Worm (Caenorhabditis elegans) whole organism, young adult: ENCODE data around the gene cyp-14A3.

Source experiments
- B0261.1 ChIP-seq: sonication (generic microtip); optimal IDR thresholded peaks from 2 replicates; lab custom pipeline; 2016; ENCODE audit warnings: mild to moderate bottlenecking, missing genetic modification characterization, moderate library complexity, missing compliant biosample characterization
- B0336.3 ChIP-seq: fragments of 200-800 bp; sonication (Bioruptor generic); IDR thresholded peaks from 2 replicates; pipeline ENCODE4 v1.3.6; 2022; ENCODE audit warnings: missing genetic modification characterization, missing compliant biosample characterization
- C06A6.2 ChIP-seq: fragments of 200-800 bp; sonication (Bioruptor generic); conservative IDR thresholded peaks from 2 replicates; pipeline ENCODE4 v1.3.6; 2022; ENCODE audit warnings: missing genetic modification characterization, missing compliant biosample characterization
- C17E4.6 ChIP-seq: fragments of 200-800 bp; sonication (Bioruptor generic); IDR thresholded peaks from 2 replicates; pipeline ENCODE4 v1.3.6; 2022; ENCODE audit warnings: missing genetic modification reagents, missing genetic modification characterization, missing compliant biosample characterization
- F37B4.10 ChIP-seq: fragments of 200-800 bp; sonication (Bioruptor generic); IDR thresholded peaks from 2 replicates; pipeline ENCODE4 v1.3.6; 2022; ENCODE audit warnings: missing genetic modification characterization, missing compliant biosample characterization
- F49E8.2 ChIP-seq: sonication (generic microtip); optimal IDR thresholded peaks from 3 replicates; lab custom pipeline; 2017; ENCODE audit warnings: missing genetic modification characterization, mild to moderate bottlenecking, missing compliant biosample characterization, antibody characterized with exemption, moderate library complexity; ENCODE audit not compliant: insufficient read depth
- F55B11.4 ChIP-seq: sonication (generic microtip); optimal IDR thresholded peaks from 2 replicates; lab custom pipeline; 2016; ENCODE audit warnings: missing compliant biosample characterization, missing genetic modification characterization, borderline replicate concordance; ENCODE audit not compliant: insufficient read depth
- F57C9.4 ChIP-seq: sonication (generic microtip); optimal IDR thresholded peaks from 2 replicates; lab custom pipeline; 2017; ENCODE audit warnings: mild to moderate bottlenecking, missing genetic modification characterization, missing compliant biosample characterization
- T07F8.4 ChIP-seq: sonication (generic microtip); optimal IDR thresholded peaks from 2 replicates; lab custom pipeline; 2016; ENCODE audit warnings: mild to moderate bottlenecking, missing genetic modification characterization, moderate library complexity, missing compliant biosample characterization
- Y53F4B.3 ChIP-seq: fragments of 200-800 bp; sonication (Bioruptor generic); IDR thresholded peaks from 2 replicates; pipeline ENCODE4 v1.3.6; 2022; ENCODE audit warnings: missing genetic modification reagents, missing genetic modification characterization, missing compliant biosample characterization
- Y53G8AR.9 ChIP-seq: fragments of 200-800 bp; sonication (Bioruptor generic); conservative IDR thresholded peaks from 2 replicates; pipeline ENCODE4 v1.3.6; 2022; ENCODE audit warnings: missing genetic modification reagents, missing genetic modification characterization, missing compliant biosample characterization
- Y95B8A.8 ChIP-seq: fragments of 200-800 bp; sonication (Bioruptor generic); IDR thresholded peaks from 2 replicates; pipeline ENCODE4 v1.3.6; 2022; ENCODE audit warnings: missing genetic modification reagents, missing genetic modification characterization, missing compliant biosample characterization
- aptf-3 ChIP-seq: fragments of 200-800 bp; sonication (Bioruptor generic); IDR thresholded peaks from 2 replicates; pipeline ENCODE4 v1.3.6; 2022; ENCODE audit warnings: missing genetic modification characterization, missing compliant biosample characterization
- atf-7 ChIP-seq: sonication (generic microtip); optimal IDR thresholded peaks from 2 replicates; lab custom pipeline; 2017; ENCODE audit warnings: mild to moderate bottlenecking, missing genetic modification characterization, missing compliant biosample characterization
- ceh-40 ChIP-seq: fragments of 200-800 bp; sonication (Bioruptor generic); IDR thresholded peaks from 2 replicates; pipeline ENCODE4 v1.3.6; 2022; ENCODE audit warnings: missing genetic modification characterization, missing compliant biosample characterization
- ceh-79 ChIP-seq: sonication (generic microtip); optimal IDR thresholded peaks from 2 replicates; lab custom pipeline; 2017; ENCODE audit warnings: mild to moderate bottlenecking, missing genetic modification characterization, missing compliant biosample characterization
- ceh-91 ChIP-seq: fragments of 200-800 bp; sonication (Bioruptor generic); IDR thresholded peaks from 2 replicates; pipeline ENCODE4 v1.3.6; 2022; ENCODE audit warnings: missing genetic modification reagents, missing genetic modification characterization, missing compliant biosample characterization
- dox-1 ChIP-seq: fragments of 200-800 bp; sonication (Bioruptor generic); IDR thresholded peaks from 2 replicates; pipeline ENCODE4 v1.3.6; 2022; ENCODE audit warnings: missing genetic modification reagents, missing genetic modification characterization, missing compliant biosample characterization
- dpff-1 ChIP-seq: sonication (generic microtip); optimal IDR thresholded peaks from 2 replicates; lab custom pipeline; 2017; ENCODE audit warnings: mild to moderate bottlenecking, missing genetic modification characterization, missing compliant biosample characterization
- egl-18 ChIP-seq: fragments of 200-800 bp; sonication (Bioruptor generic); IDR thresholded peaks from 2 replicates; pipeline ENCODE4 v1.3.6; 2022; ENCODE audit warnings: missing genetic modification reagents, missing genetic modification characterization, missing compliant biosample characterization
- ekl-4 ChIP-seq: fragments of 200-800 bp; sonication (Bioruptor generic); IDR thresholded peaks from 2 replicates; pipeline ENCODE4 v1.3.6; 2022; ENCODE audit warnings: missing genetic modification reagents, missing genetic modification characterization, missing compliant biosample characterization
- ets-4 ChIP-seq: fragments of 200-800 bp; sonication (Bioruptor generic); optimal IDR thresholded peaks from 2 replicates; lab custom pipeline; 2018; ENCODE audit warnings: mild to moderate bottlenecking, missing genetic modification characterization, missing compliant biosample characterization
- him-1 ChIP-seq: sonication (generic microtip); optimal IDR thresholded peaks from 2 replicates; lab custom pipeline; 2016; ENCODE audit warnings: missing genotype, missing genetic modification reagents, missing genetic modification characterization, missing compliant biosample characterization
- hlh-26 ChIP-seq: fragments of 200-800 bp; sonication (Bioruptor generic); conservative IDR thresholded peaks from 2 replicates; pipeline ENCODE4 v1.3.6; 2022; ENCODE audit warnings: missing genetic modification reagents, missing genetic modification characterization, missing compliant biosample characterization
- hmg-1.2 ChIP-seq: fragments of 200-800 bp; sonication (Bioruptor generic); IDR thresholded peaks from 2 replicates; pipeline ENCODE4 v1.3.6; 2022; ENCODE audit warnings: missing genetic modification reagents, missing genetic modification characterization, missing compliant biosample characterization
- let-607 ChIP-seq, 2 experiments: fragments of 200-800 bp in 1 of 2; sonication (Bioruptor generic) in 1 of 2; sonication (generic microtip) in 1 of 2; optimal IDR thresholded peaks; 2 replicates each; lab custom pipeline; 2016 to 2018; ENCODE audit warnings: mild to moderate bottlenecking in 2 of 2, missing compliant biosample characterization in 2 of 2, missing genetic modification characterization in 2 of 2, moderate library complexity in 2 of 2, missing genotype in 1 of 2
- lin-26 ChIP-seq: fragments of 200-800 bp; sonication (Bioruptor generic); IDR thresholded peaks from 2 replicates; pipeline ENCODE4 v1.3.6; 2022; ENCODE audit warnings: missing genetic modification reagents, missing genetic modification characterization, missing compliant biosample characterization
- lin-54 ChIP-seq: fragments of 200-800 bp; sonication (Bioruptor generic); optimal IDR thresholded peaks from 2 replicates; lab custom pipeline; 2018; ENCODE audit warnings: mild to moderate bottlenecking, missing genetic modification characterization, missing compliant biosample characterization
- lir-1 ChIP-seq: fragments of 200-800 bp; sonication (Bioruptor generic); conservative IDR thresholded peaks from 2 replicates; pipeline ENCODE4 v1.3.6; 2022; ENCODE audit warnings: missing genetic modification reagents, missing genetic modification characterization, missing compliant biosample characterization
- lsl-1 ChIP-seq: fragments of 200-800 bp; sonication (Bioruptor generic); optimal IDR thresholded peaks from 2 replicates; lab custom pipeline; 2018; ENCODE audit warnings: mild to moderate bottlenecking, missing genetic modification characterization, moderate library complexity, missing compliant biosample characterization
- madf-3 ChIP-seq: fragments of 200-800 bp; sonication (Bioruptor generic); IDR thresholded peaks from 2 replicates; pipeline ENCODE4 v1.3.6; 2022; ENCODE audit warnings: missing genetic modification reagents, missing genetic modification characterization, missing compliant biosample characterization
- mel-28 ChIP-seq: sonication (generic microtip); optimal IDR thresholded peaks from 2 replicates; lab custom pipeline; 2016; ENCODE audit warnings: borderline replicate concordance, mild to moderate bottlenecking, missing genetic modification characterization, missing compliant biosample characterization
- mxl-1 ChIP-seq: sonication (generic microtip); optimal IDR thresholded peaks from 2 replicates; lab custom pipeline; 2016; ENCODE audit warnings: missing genetic modification characterization, missing compliant biosample characterization
- pbrm-1 ChIP-seq: fragments of 200-800 bp; sonication (Bioruptor generic); IDR thresholded peaks from 2 replicates; pipeline ENCODE4 v1.3.6; 2022; ENCODE audit warnings: missing genetic modification reagents, missing genetic modification characterization, missing compliant biosample characterization
- rcor-1 ChIP-seq: fragments of 200-800 bp; sonication (Bioruptor generic); IDR thresholded peaks from 2 replicates; pipeline ENCODE4 v1.3.6; 2022; ENCODE audit warnings: missing genetic modification reagents, missing genetic modification characterization, missing compliant biosample characterization
- rec-8 ChIP-seq, 2 experiments: sonication (generic microtip); optimal IDR thresholded peaks; 2 replicates each; lab custom pipeline; 2016; ENCODE audit warnings: mild to moderate bottlenecking in 2 of 2, missing genetic modification characterization in 2 of 2, missing genetic modification reagents in 2 of 2, missing genotype in 2 of 2, missing biosample characterization in 1 of 2, missing compliant biosample characterization in 1 of 2, moderate library complexity in 1 of 2
- rpc-1 ChIP-seq, 2 experiments: fragments of 150-350 bp in 1 of 2; sonication (generic microtip) in 1 of 2; optimal IDR thresholded peaks; 2 replicates each; lab custom pipeline; 2014 to 2018; ENCODE audit warnings: missing biosample characterization in 1 of 2, missing genetic modification characterization in 1 of 2, missing genetic modification reagents in 1 of 2, missing genotype in 1 of 2
- snpc-1.1 ChIP-seq: sonication (generic microtip); optimal IDR thresholded peaks from 2 replicates; lab custom pipeline; 2017; ENCODE audit warnings: missing genetic modification characterization, mild to moderate bottlenecking, missing compliant biosample characterization, antibody characterized with exemption, moderate library complexity, missing genotype, missing genetic modification reagents; ENCODE audit not compliant: insufficient read depth
- snpc-3.4 ChIP-seq: sonication (generic microtip); optimal IDR thresholded peaks from 2 replicates; lab custom pipeline; 2017; ENCODE audit warnings: missing genetic modification characterization, mild to moderate bottlenecking, missing compliant biosample characterization, antibody characterized with exemption, moderate library complexity, missing genotype, missing genetic modification reagents
- snpc-4 ChIP-seq, 5 experiments: fragments of 150-350 bp in 1 of 5; sonication (generic microtip) in 4 of 5; optimal IDR thresholded peaks; 2 replicates each; lab custom pipeline; 2014 to 2018; ENCODE audit warnings: missing genetic modification characterization in 5 of 5, missing biosample characterization in 3 of 5, antibody characterized with exemption in 2 of 5, mild to moderate bottlenecking in 2 of 5, missing compliant biosample characterization in 2 of 5, missing genotype in 2 of 5, moderate library complexity in 2 of 5, missing genetic modification reagents in 1 of 5
- unc-130 ChIP-seq: sonication (generic microtip); optimal IDR thresholded peaks from 2 replicates; lab custom pipeline; 2016; ENCODE audit warnings: missing genetic modification reagents, missing genetic modification characterization, missing compliant biosample characterization
- unc-62 ChIP-seq: fragments of 150-350 bp; optimal IDR thresholded peaks from 2 replicates; lab custom pipeline; 2014; ENCODE audit warnings: missing biosample characterization, missing genetic modification reagents, missing genetic modification characterization
- xnd-1 ChIP-seq: sonication (generic microtip); optimal IDR thresholded peaks from 2 replicates; lab custom pipeline; 2016; ENCODE audit warnings: missing genotype, missing genetic modification reagents, missing genetic modification characterization, missing compliant biosample characterization
- ztf-18 ChIP-seq: sonication (generic microtip); optimal IDR thresholded peaks from 2 replicates; lab custom pipeline; 2016; ENCODE audit warnings: missing genotype, mild to moderate bottlenecking, missing genetic modification characterization, missing compliant biosample characterization
- ztf-22 ChIP-seq: fragments of 200-800 bp; sonication (Bioruptor generic); optimal IDR thresholded peaks from 2 replicates; lab custom pipeline; 2018; ENCODE audit warnings: mild to moderate bottlenecking, missing genetic modification characterization, moderate library complexity, missing compliant biosample characterization
- ztf-25 ChIP-seq: fragments of 200-800 bp; sonication (Bioruptor generic); IDR thresholded peaks from 2 replicates; pipeline ENCODE4 v1.3.6; 2022; ENCODE audit warnings: missing genetic modification reagents, missing genetic modification characterization, missing compliant biosample characterization
- ztf-28 ChIP-seq: fragments of 200-800 bp; sonication (Bioruptor generic); IDR thresholded peaks from 2 replicates; pipeline ENCODE4 v1.3.6; 2022; ENCODE audit warnings: missing genetic modification reagents, missing genetic modification characterization, missing compliant biosample characterization

cyp-14A3 gene

DNA sequence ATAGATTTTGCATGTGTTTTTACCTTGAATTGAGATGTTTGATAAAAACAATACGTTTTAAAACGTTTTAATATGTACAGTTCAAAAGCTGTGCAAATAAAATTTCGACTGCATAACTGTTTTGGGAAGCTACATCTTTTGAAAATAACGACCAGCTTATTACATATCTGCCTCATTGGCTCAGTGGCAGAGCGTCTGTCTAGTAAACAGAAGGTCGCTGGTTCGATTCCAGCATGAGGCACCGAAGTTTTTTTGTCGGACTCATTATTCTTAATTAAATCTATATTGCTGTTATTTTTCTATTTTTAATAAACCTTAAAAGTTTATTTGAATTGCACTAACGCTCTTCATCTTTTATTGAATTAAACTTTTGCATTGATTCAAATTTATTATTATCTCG lies 19.0 kb upstream of the cyp-14A3 start (continued):
- TF ChIP-seq ztf-25 (GFP tag; lab: Robert Waterston, UW) (no peak), ets-4 (no peak), F49E8.2 (tag; lab: Kevin White, UChicago) (no peak), ztf-28 (GFP tag; lab: Robert Waterston, UW) (no peak), him-1 (peak; percentile 40), Y53G8AR.9 (no peak), C17E4.6 (no peak), lin-54 (GFP tag; lab: Kevin White, UChicago) (no peak), lsl-1 (GFP tag; lab: Kevin White, UChicago) (no peak), madf-3 (GFP tag; lab: Robert Waterston, UW) (no peak), egl-18 (GFP tag; lab: Robert Waterston, UW) (no peak), ceh-79 (tag; lab: Kevin White, UChicago) (no peak), B0261.1 (tag; lab: Kevin White, UChicago) (peak; percentile 68), rec-8 (tag; optimal IDR thresholded peaks at IDR 0.05; lab: Kevin White, UChicago) (peak in 1 of 2 experiments; percentile 32), lin-26 (GFP tag; lab: Robert Waterston, UW) (peak; percentile 81), pbrm-1 (GFP tag; lab: Robert Waterston, UW) (peak; percentile 31; the same call in 1 of the 2 replicates), rcor-1 (no peak), aptf-3 (GFP tag; lab: Robert Waterston, UW) (no peak), T07F8.4 (tag; lab: Kevin White, UChicago) (peak; percentile 4), ceh-40 (GFP tag; lab: Robert Waterston, UW) (no peak), dpff-1 (tag; lab: Kevin White, UChicago) (no peak), mel-28 (tag; lab: Kevin White, UChicago) (no peak), Y53F4B.3 (GFP tag; lab: Robert Waterston, UW) (no peak), unc-62 (GFP tag; lab: Kevin White, UChicago) (no peak), ceh-91 (GFP tag; lab: Robert Waterston, UW) (no peak), ztf-18 (no peak), lir-1 (GFP tag; lab: Robert Waterston, UW) (no peak), Y95B8A.8 (GFP tag; lab: Robert Waterston, UW) (no peak), F55B11.4 (tag; lab: Kevin White, UChicago) (no peak), dox-1 (GFP tag; lab: Robert Waterston, UW) (no peak), mxl-1 (tag; lab: Kevin White, UChicago) (no peak), hlh-26 (no peak), rpc-1 (optimal IDR thresholded peaks at IDR 0.05; lab: Kevin White, UChicago) (peak; percentile 79), rpc-1 (tag; optimal IDR thresholded peaks at IDR 0.05; lab: Kevin White, UChicago) (peak; percentile 94), hmg-1.2 (GFP tag; lab: Robert Waterston, UW) (0 out of 2 replicates have a peak, but pooled peaks have one; percentile 7), let-607 (tag; optimal IDR thresholded peaks at IDR 0.05; lab: Kevin White, UChicago) (no peak), unc-130 (no peak), ekl-4 (GFP tag; lab: Robert Waterston, UW) (no peak), snpc-4 (GFP tag; optimal IDR thresholded peaks at IDR 0.05; lab: Kevin White, UChicago) (peak; percentile 43), snpc-4 (tag; optimal IDR thresholded peaks at IDR 0.05; lab: Kevin White, UChicago) (peak in 1 of 4 experiments; percentile 58), B0336.3 (no peak), ztf-22 (no peak), snpc-3.4 (tag; lab: Kevin White, UChicago) (peak; percentile 35), F37B4.10 (GFP tag; lab: Robert Waterston, UW) (no peak), C06A6.2 (GFP tag; lab: Robert Waterston, UW) (no peak), F57C9.4 (no peak), snpc-1.1 (tag; lab: Kevin White, UChicago) (peak; percentile 29), xnd-1 (tag; lab: Kevin White, UChicago) (no peak), atf-7 (no peak)
